Worm (Caenorhabditis elegans) whole organism, L4 larva: ENCODE measurements around the gene T08A11.1.
A peak's percentile ranks its signal among the peaks of the same experiment; 100 is the strongest.

Experiments used
- T26A8.4 ChIP-seq: fragments of 200-800 bp; sonication (Bioruptor generic); IDR thresholded peaks from 2 replicates; pipeline ENCODE4 v1.3.6; 2022; ENCODE audit warnings: missing genetic modification characterization, missing compliant biosample characterization
- Y105C5A.15 ChIP-seq: fragments of 200-800 bp; sonication (Bioruptor generic); IDR thresholded peaks from 2 replicates; pipeline ENCODE4 v1.3.6; 2022; ENCODE audit warnings: missing genetic modification characterization, missing compliant biosample characterization
- Y48G9A.11 ChIP-seq: fragments of 200-800 bp; sonication (Bioruptor generic); IDR thresholded peaks from 2 replicates; pipeline ENCODE4 v1.3.6; 2022; ENCODE audit warnings: missing genetic modification reagents, missing genetic modification characterization, missing compliant biosample characterization
- ZK337.2 ChIP-seq: fragments of 200-800 bp; sonication (Bioruptor generic); IDR thresholded peaks from 2 replicates; pipeline ENCODE4 v1.3.6; 2022; ENCODE audit warnings: missing genetic modification reagents, missing genetic modification characterization, missing compliant biosample characterization
- aha-1 ChIP-seq: fragments of 150-350 bp; peaks from one replicate; lab custom pipeline; 2014; ENCODE audit warnings: missing biosample characterization, missing genetic modification characterization
- ceh-20 ChIP-seq: fragments of 200-800 bp; sonication (Bioruptor generic); IDR thresholded peaks from 2 replicates; pipeline ENCODE4 v1.3.6; 2022; ENCODE audit warnings: missing genetic modification reagents, missing genetic modification characterization, missing compliant biosample characterization
- ceh-32 ChIP-seq: sonication (generic microtip); optimal IDR thresholded peaks from 2 replicates; lab custom pipeline; 2016; ENCODE audit warnings: mild to moderate bottlenecking, missing genetic modification characterization, missing compliant biosample characterization; ENCODE audit not compliant: poor library complexity
- ceh-44 ChIP-seq: fragments of 200-800 bp; sonication (Bioruptor generic); IDR thresholded peaks from 2 replicates; pipeline ENCODE4 v1.3.6; 2022; ENCODE audit warnings: missing genetic modification reagents, missing genetic modification characterization, missing compliant biosample characterization
- ceh-82 ChIP-seq: sonication (generic microtip); optimal IDR thresholded peaks from 2 replicates; lab custom pipeline; 2017; ENCODE audit warnings: missing biosample characterization, missing genetic modification characterization
- ctbp-1 ChIP-seq: fragments of 200-800 bp; sonication (Bioruptor generic); IDR thresholded peaks from 2 replicates; pipeline ENCODE4 v1.3.6; 2022; ENCODE audit warnings: missing genetic modification reagents, missing genetic modification characterization, missing compliant biosample characterization
- daf-12 ChIP-seq: fragments of 150-350 bp; optimal IDR thresholded peaks from 2 replicates; lab custom pipeline; 2014; ENCODE audit warnings: missing biosample characterization, missing genetic modification reagents, missing genetic modification characterization
- dmd-8 ChIP-seq: fragments of 200-800 bp; sonication (Bioruptor generic); IDR thresholded peaks from 2 replicates; pipeline ENCODE4 v1.3.6; 2022; ENCODE audit warnings: missing genetic modification characterization, missing compliant biosample characterization
- dmd-9 ChIP-seq: fragments of 200-800 bp; sonication (Bioruptor generic); IDR thresholded peaks from 2 replicates; pipeline ENCODE4 v1.3.6; 2022; ENCODE audit warnings: missing genetic modification reagents, missing genetic modification characterization, missing compliant biosample characterization
- dve-1 ChIP-seq: sonication (generic microtip); optimal IDR thresholded peaks from 2 replicates; lab custom pipeline; 2017; ENCODE audit warnings: antibody characterized with exemption, mild to moderate bottlenecking, missing genetic modification characterization, missing compliant biosample characterization; ENCODE audit not compliant: insufficient read depth
- fkh-10 ChIP-seq: fragments of 150-350 bp; optimal IDR thresholded peaks from 2 replicates; lab custom pipeline; 2014; ENCODE audit warnings: missing biosample characterization, missing genetic modification reagents, missing genetic modification characterization
- gei-8 ChIP-seq: fragments of 200-800 bp; sonication (Bioruptor generic); optimal IDR thresholded peaks from 2 replicates; lab custom pipeline; 2018; ENCODE audit warnings: mild to moderate bottlenecking, missing genetic modification characterization, missing compliant biosample characterization
- hlh-11 ChIP-seq: fragments of 200-800 bp; sonication (Bioruptor generic); optimal IDR thresholded peaks from 2 replicates; lab custom pipeline; 2018; ENCODE audit warnings: mild to moderate bottlenecking, missing genetic modification characterization, missing compliant biosample characterization
- hmg-1.1 ChIP-seq: fragments of 200-800 bp; sonication (Bioruptor generic); IDR thresholded peaks from 2 replicates; pipeline ENCODE4 v1.3.6; 2022; ENCODE audit warnings: missing genetic modification reagents, missing genetic modification characterization, missing compliant biosample characterization
- jun-1 ChIP-seq: fragments of 150-350 bp; optimal IDR thresholded peaks from 2 replicates; lab custom pipeline; 2014; ENCODE audit warnings: missing biosample characterization, missing genetic modification reagents, missing genetic modification characterization
- lim-7 ChIP-seq: fragments of 200-800 bp; sonication (Bioruptor generic); IDR thresholded peaks from 2 replicates; pipeline ENCODE4 v1.3.6; 2022; ENCODE audit warnings: missing genetic modification characterization, missing compliant biosample characterization
- lin-1 ChIP-seq: fragments of 200-800 bp; sonication (Bioruptor generic); IDR thresholded peaks from 2 replicates; pipeline ENCODE4 v1.3.6; 2022; ENCODE audit warnings: missing genetic modification reagents, missing genetic modification characterization, missing compliant biosample characterization
- lin-13 ChIP-seq: fragments of 150-350 bp; optimal IDR thresholded peaks from 2 replicates; lab custom pipeline; 2014; ENCODE audit warnings: missing biosample characterization, missing genetic modification reagents, missing genetic modification characterization
- lsy-2 ChIP-seq, 2 experiments: fragments of 150-350 bp in 1 of 2; sonication (generic microtip) in 1 of 2; optimal IDR thresholded peaks; 2 replicates each; lab custom pipeline; 2014 to 2017; ENCODE audit warnings: missing biosample characterization in 2 of 2, missing genetic modification characterization in 2 of 2
- madf-5 ChIP-seq, 2 experiments: fragments of 200-800 bp; sonication (Bioruptor generic); IDR thresholded peaks; 2 replicates each; pipeline ENCODE4 v1.3.6; 2022; ENCODE audit warnings: missing compliant biosample characterization in 2 of 2, missing genetic modification characterization in 2 of 2
- mes-2 ChIP-seq: sonication (generic microtip); optimal IDR thresholded peaks from 2 replicates; lab custom pipeline; 2016; ENCODE audit warnings: missing genotype, mild to moderate bottlenecking, missing genetic modification characterization, missing compliant biosample characterization; ENCODE audit not compliant: poor library complexity, severe bottlenecking
- mxl-3 ChIP-seq: fragments of 200-800 bp; sonication (Bioruptor generic); optimal IDR thresholded peaks from 2 replicates; lab custom pipeline; 2018; ENCODE audit warnings: mild to moderate bottlenecking, missing genetic modification characterization, missing compliant biosample characterization
- nhr-10 ChIP-seq: fragments of 150-350 bp; optimal IDR thresholded peaks from 2 replicates; lab custom pipeline; 2014; ENCODE audit warnings: missing biosample characterization, missing genetic modification characterization
- nhr-111 ChIP-seq: fragments of 200-800 bp; sonication (Bioruptor generic); optimal IDR thresholded peaks from 2 replicates; lab custom pipeline; 2018; ENCODE audit warnings: mild to moderate bottlenecking, missing genetic modification characterization, missing compliant biosample characterization
- nhr-25 ChIP-seq: sonication (generic microtip); optimal IDR thresholded peaks from 2 replicates; lab custom pipeline; 2017; ENCODE audit warnings: missing genetic modification characterization, mild to moderate bottlenecking, missing compliant biosample characterization, antibody characterized with exemption, moderate library complexity, borderline replicate concordance; ENCODE audit not compliant: insufficient read depth
- nhr-41 ChIP-seq: fragments of 200-800 bp; sonication (Bioruptor generic); IDR thresholded peaks from 2 replicates; pipeline ENCODE4 v1.3.6; 2022; ENCODE audit warnings: missing genetic modification reagents, missing genetic modification characterization, missing compliant biosample characterization
- nhr-48 ChIP-seq: sonication (generic microtip); optimal IDR thresholded peaks from 2 replicates; lab custom pipeline; 2016; ENCODE audit warnings: mild to moderate bottlenecking, missing genetic modification characterization, missing compliant biosample characterization
- nhr-6 ChIP-seq: fragments of 150-350 bp; optimal IDR thresholded peaks from 2 replicates; lab custom pipeline; 2014; ENCODE audit warnings: missing biosample characterization, missing genetic modification characterization
- nhr-76 ChIP-seq: fragments of 150-350 bp; optimal IDR thresholded peaks from 2 replicates; lab custom pipeline; 2014; ENCODE audit warnings: missing biosample characterization, missing genetic modification characterization
- nhr-77 ChIP-seq: fragments of 150-350 bp; optimal IDR thresholded peaks from 2 replicates; lab custom pipeline; 2014; ENCODE audit warnings: missing biosample characterization, missing genetic modification characterization
- php-3 ChIP-seq: fragments of 200-800 bp; sonication (Bioruptor generic); IDR thresholded peaks from 2 replicates; pipeline ENCODE4 v1.3.6; 2022; ENCODE audit warnings: missing genetic modification reagents, missing genetic modification characterization, missing compliant biosample characterization
- pqm-1 ChIP-seq: sonication (generic microtip); optimal IDR thresholded peaks from 2 replicates; lab custom pipeline; 2017; ENCODE audit warnings: missing biosample characterization, missing genetic modification characterization
- rbr-2 ChIP-seq: sonication (generic microtip); optimal IDR thresholded peaks from 2 replicates; lab custom pipeline; 2016; ENCODE audit warnings: missing genotype, missing genetic modification characterization, missing compliant biosample characterization
- sdz-12 ChIP-seq: fragments of 200-800 bp; sonication (Bioruptor generic); optimal IDR thresholded peaks from 2 replicates; lab custom pipeline; 2018; ENCODE audit warnings: mild to moderate bottlenecking, missing genetic modification characterization, missing compliant biosample characterization
- set-16 ChIP-seq: fragments of 200-800 bp; sonication (Bioruptor generic); IDR thresholded peaks from 2 replicates; pipeline ENCODE4 v1.3.6; 2022; ENCODE audit warnings: missing genetic modification reagents, missing genetic modification characterization, missing compliant biosample characterization
- snpc-1.2 ChIP-seq: fragments of 200-800 bp; sonication (Bioruptor generic); IDR thresholded peaks from 2 replicates; pipeline ENCODE4 v1.3.6; 2022; ENCODE audit warnings: missing genetic modification reagents, missing genetic modification characterization, missing compliant biosample characterization
- snpc-4 ChIP-seq: fragments of 150-350 bp; optimal IDR thresholded peaks from 2 replicates; lab custom pipeline; 2014; ENCODE audit warnings: missing biosample characterization, missing genetic modification characterization
- spr-1 ChIP-seq: sonication (generic microtip); optimal IDR thresholded peaks from 2 replicates; lab custom pipeline; 2016; ENCODE audit warnings: mild to moderate bottlenecking, missing genetic modification characterization, missing compliant biosample characterization
- spr-3 ChIP-seq: fragments of 200-800 bp; sonication (Bioruptor generic); optimal IDR thresholded peaks from 2 replicates; lab custom pipeline; 2018; ENCODE audit warnings: mild to moderate bottlenecking, missing genetic modification characterization, missing compliant biosample characterization
- unc-62 ChIP-seq, 3 experiments: fragments of 150-350 bp in 1 of 3; sonication (generic microtip); optimal IDR thresholded peaks in 2 of 3; peaks in 1 of 3; 1 replicate in 1 of 3; 2 replicates in 2 of 3; lab custom pipeline; 2014 to 2017; ENCODE audit warnings: missing biosample characterization in 3 of 3, missing genetic modification characterization in 3 of 3, missing genetic modification reagents in 3 of 3, missing genotype in 1 of 3
- zfp-2 ChIP-seq: sonication (generic microtip); optimal IDR thresholded peaks from 2 replicates; lab custom pipeline; 2016; ENCODE audit warnings: mild to moderate bottlenecking, missing genetic modification characterization, missing compliant biosample characterization
- zip-11 ChIP-seq: fragments of 200-800 bp; sonication (Bioruptor generic); IDR thresholded peaks from 2 replicates; pipeline ENCODE4 v1.3.6; 2022; ENCODE audit warnings: missing genetic modification characterization, missing compliant biosample characterization
- ztf-11 ChIP-seq: fragments of 150-350 bp; optimal IDR thresholded peaks from 2 replicates; lab custom pipeline; 2014; ENCODE audit warnings: missing biosample characterization, missing genetic modification characterization

Gene T08A11.1

DNA sequence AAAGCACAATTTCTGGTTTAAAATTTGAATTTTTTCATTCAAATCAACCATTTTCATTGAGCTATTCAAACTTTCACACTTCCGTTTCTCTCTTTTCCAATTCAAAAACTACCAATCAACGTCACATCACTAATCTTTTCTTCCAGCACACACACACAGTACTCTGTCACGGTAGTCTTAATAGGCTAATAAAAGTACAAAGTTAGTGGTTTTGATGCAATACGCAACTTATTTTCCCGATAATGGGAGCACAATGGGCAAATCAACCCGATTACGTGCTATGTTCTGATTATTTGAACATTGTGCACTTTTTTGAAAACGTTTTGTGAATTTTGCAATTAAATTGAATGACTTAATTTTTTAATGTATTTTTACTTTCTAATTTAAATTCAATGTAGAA, 35.6 kb downstream of the T08A11.1 start (continued):
- peak; percentile 51 for TF ChIP-seq hlh-11
- TF ChIP-seq, all 104 proteins: peak for 8

DNA sequence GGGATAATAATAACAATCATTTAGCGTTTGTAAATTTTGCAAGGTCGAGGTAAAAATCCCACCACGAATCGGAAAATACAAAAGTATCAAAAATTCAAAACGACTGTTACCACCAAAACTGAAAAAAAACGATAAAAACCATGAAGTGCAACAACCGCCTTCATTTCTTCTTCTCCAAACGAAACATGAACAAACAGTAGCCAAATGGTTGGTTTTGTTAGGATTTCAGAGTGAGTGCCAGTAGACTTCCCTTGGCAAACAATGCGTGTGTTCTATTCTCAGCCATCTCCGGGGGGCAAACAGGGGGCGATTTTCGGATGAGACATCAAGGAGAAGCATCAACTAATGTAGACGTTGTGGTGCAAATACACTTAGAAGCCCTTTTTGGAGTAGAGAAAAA, 38.2 kb downstream of the T08A11.1 start:
- TF ChIP-seq rbr-2 (tag; lab: Kevin White, UChicago) (no peak), nhr-10 (tag; lab: Kevin White, UChicago) (no peak), nhr-111 (no peak), snpc-1.2 (GFP tag; lab: Robert Waterston, UW) (no peak), fkh-10 (no peak), snpc-4 (no peak), aha-1 (tag; lab: Kevin White, UChicago) (no peak), nhr-77 (tag; lab: Kevin White, UChicago) (no peak), mes-2 (no peak), zfp-2 (tag; lab: Kevin White, UChicago) (no peak), dmd-9 (GFP tag; lab: Robert Waterston, UW) (no peak)
- TF ChIP-seq, all 104 proteins: peak for 0

DNA sequence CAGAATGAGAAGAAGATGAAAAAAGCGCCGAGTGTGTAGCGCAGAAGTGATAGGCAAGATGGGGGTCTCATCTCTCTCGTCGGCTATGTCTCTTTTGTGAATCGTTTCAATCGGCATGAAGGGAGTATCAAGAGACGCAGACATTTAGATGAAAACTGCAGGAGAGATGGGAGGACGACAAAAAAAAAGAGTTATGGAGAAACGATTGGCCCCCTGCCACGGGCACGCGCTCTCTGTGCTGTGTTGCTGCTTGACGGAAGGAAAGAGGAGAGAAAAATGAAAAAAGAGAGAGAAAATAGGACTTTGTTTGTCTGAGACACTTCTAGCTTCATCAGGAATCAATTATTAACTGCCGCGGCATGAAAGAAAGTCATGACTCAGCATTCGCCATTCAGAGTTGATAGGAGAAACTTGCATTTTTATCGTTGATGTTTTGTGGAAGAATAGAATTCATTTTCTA, 39.2 kb downstream of the T08A11.1 start:
- TF ChIP-seq dmd-9 (GFP tag; lab: Robert Waterston, UW) (0 out of 2 replicates have a peak, but pooled peaks have one; percentile 45), php-3 (0 out of 2 replicates have a peak, but pooled peaks have one; percentile 15), nhr-25 (tag; lab: Kevin White, UChicago) (peak; percentile 49), daf-12 (tag; lab: Kevin White, UChicago) (no peak), ztf-11 (no peak), nhr-41 (GFP tag; lab: Robert Waterston, UW) (no peak), ZK337.2 (GFP tag; lab: Robert Waterston, UW) (no peak), spr-1 (tag; lab: Kevin White, UChicago) (peak; percentile 36), mes-2 (peak; percentile 80), set-16 (GFP tag; lab: Robert Waterston, UW) (peak; percentile 60), nhr-77 (tag; lab: Kevin White, UChicago) (peak; percentile 79), ceh-82 (tag; lab: Kevin White, UChicago) (no peak), sdz-12 (GFP tag; lab: Kevin White, UChicago) (no peak), unc-62 (GFP tag; optimal IDR thresholded peaks at IDR 0.05 in 1 of 2; lab: Kevin White, UChicago) (peak in 1 of 2 experiments; percentile 99), unc-62 (tag; optimal IDR thresholded peaks at IDR 0.05; lab: Kevin White, UChicago) (no peak), ceh-20 (GFP tag; lab: Robert Waterston, UW) (peak; percentile 91), mxl-3 (peak; percentile 80), ctbp-1 (peak; percentile 90), zip-11 (GFP tag; lab: Robert Waterston, UW) (no peak), nhr-48 (tag; lab: Kevin White, UChicago) (peak; percentile 64), dve-1 (tag; lab: Kevin White, UChicago) (peak; percentile 90), spr-3 (GFP tag; lab: Kevin White, UChicago) (no peak), snpc-4 (no peak), ceh-32 (tag; lab: Kevin White, UChicago) (peak; percentile 50), T26A8.4 (GFP tag; lab: Robert Waterston, UW) (peak; percentile 57), jun-1 (tag; lab: Kevin White, UChicago) (peak; percentile 56), gei-8 (GFP tag; lab: Kevin White, UChicago) (no peak), hmg-1.1 (peak; percentile 86), Y105C5A.15 (no peak), lin-1 (no peak), Y48G9A.11 (GFP tag; lab: Robert Waterston, UW) (no peak), pqm-1 (tag; lab: Kevin White, UChicago) (no peak), lin-13 (GFP tag; lab: Kevin White, UChicago) (peak; percentile 45), dmd-8 (GFP tag; lab: Robert Waterston, UW) (no peak; the same call in 1 of the 2 replicates), nhr-76 (no peak), lim-7 (GFP tag; lab: Robert Waterston, UW) (no peak), madf-5 (GFP tag; IDR thresholded peaks at IDR 0.05; lab: Robert Waterston, UW) (no peak), lsy-2 (tag; optimal IDR thresholded peaks at IDR 0.05; lab: Kevin White, UChicago) (peak; percentile 84 to 90), fkh-10 (peak; percentile 72), nhr-6 (tag; lab: Kevin White, UChicago) (peak; percentile 73), ceh-44 (GFP tag; lab: Robert Waterston, UW) (no peak)
